Worm (Caenorhabditis elegans) whole organism, L2 larva: Measurements from ENCODE around the gene fbl-1.

ENCODE experiments used
- C34F6.9 ChIP-seq: fragments of 150-350 bp; optimal IDR thresholded peaks from 2 replicates; lab custom pipeline; 2014; ENCODE audit warnings: missing biosample characterization, missing genetic modification characterization
- F13H6.1 ChIP-seq: sonication (generic microtip); optimal IDR thresholded peaks from 2 replicates; lab custom pipeline; 2016; ENCODE audit warnings: missing genetic modification characterization, missing compliant biosample characterization
- R02D3.7 ChIP-seq: fragments of 150-350 bp; optimal IDR thresholded peaks from 2 replicates; lab custom pipeline; 2014; ENCODE audit warnings: missing biosample characterization, missing genetic modification characterization
- Y55F3AM.14 ChIP-seq: fragments of 200-800 bp; sonication (Bioruptor generic); optimal IDR thresholded peaks from 2 replicates; lab custom pipeline; 2018; ENCODE audit warnings: mild to moderate bottlenecking, missing genetic modification characterization, missing compliant biosample characterization
- ZK546.5 ChIP-seq: sonication (generic microtip); optimal IDR thresholded peaks from 2 replicates; lab custom pipeline; 2017; ENCODE audit warnings: missing biosample characterization, missing genetic modification characterization
- alr-1 ChIP-seq: fragments of 150-350 bp; optimal IDR thresholded peaks from 2 replicates; lab custom pipeline; 2014; ENCODE audit warnings: missing biosample characterization, missing genetic modification characterization
- ama-1 ChIP-seq: fragments of 150-350 bp; optimal IDR thresholded peaks from 2 replicates; lab custom pipeline; 2018; ENCODE audit warnings: inconsistent platforms
- blmp-1 ChIP-seq: sonication (generic microtip); optimal IDR thresholded peaks from 2 replicates; lab custom pipeline; 2017; ENCODE audit warnings: missing genetic modification characterization, mild to moderate bottlenecking, missing compliant biosample characterization, antibody characterized with exemption, moderate library complexity; ENCODE audit not compliant: insufficient read depth
- ceh-82 ChIP-seq: fragments of 150-350 bp; optimal IDR thresholded peaks from 2 replicates; lab custom pipeline; 2014; ENCODE audit warnings: missing biosample characterization, missing genetic modification characterization
- crh-2 ChIP-seq: sonication (generic microtip); optimal IDR thresholded peaks from 2 replicates; lab custom pipeline; 2017; ENCODE audit warnings: missing biosample characterization, missing genetic modification characterization
- dmd-4 ChIP-seq: sonication (generic microtip); optimal IDR thresholded peaks from 2 replicates; lab custom pipeline; 2017; ENCODE audit warnings: missing biosample characterization, missing genetic modification characterization
- egl-27 ChIP-seq: sonication (generic microtip); optimal IDR thresholded peaks from 3 replicates; lab custom pipeline; 2017; ENCODE audit warnings: missing biosample characterization, missing genetic modification reagents, missing genetic modification characterization
- elt-3 ChIP-seq: sonication (generic microtip); optimal IDR thresholded peaks from 2 replicates; lab custom pipeline; 2017; ENCODE audit warnings: missing biosample characterization, missing genetic modification characterization
- fos-1 ChIP-seq: fragments of 150-350 bp; optimal IDR thresholded peaks from 2 replicates; lab custom pipeline; 2014; ENCODE audit warnings: missing biosample characterization, missing genetic modification characterization
- gmeb-1 ChIP-seq: fragments of 150-350 bp; optimal IDR thresholded peaks from 2 replicates; lab custom pipeline; 2014; ENCODE audit warnings: missing biosample characterization, missing genetic modification characterization
- lin-11 ChIP-seq: fragments of 150-350 bp; sonication (generic microtip); optimal IDR thresholded peaks from 2 replicates; lab custom pipeline; 2014; ENCODE audit warnings: missing biosample characterization, missing genetic modification characterization, inconsistent platforms, mixed read lengths
- lin-13 ChIP-seq: fragments of 150-350 bp; optimal IDR thresholded peaks from 2 replicates; lab custom pipeline; 2014; ENCODE audit warnings: missing biosample characterization, missing genetic modification reagents, missing genetic modification characterization
- lin-39 ChIP-seq: fragments of 150-350 bp; optimal IDR thresholded peaks from 2 replicates; lab custom pipeline; 2014; ENCODE audit warnings: missing biosample characterization, missing genetic modification reagents, missing genetic modification characterization
- lsy-2 ChIP-seq, 2 experiments: fragments of 150-350 bp in 1 of 2; sonication (generic microtip) in 1 of 2; optimal IDR thresholded peaks; 2 replicates each; lab custom pipeline; 2014 to 2017; ENCODE audit warnings: missing biosample characterization in 2 of 2, missing genetic modification characterization in 2 of 2
- mab-5 ChIP-seq: fragments of 150-350 bp; optimal IDR thresholded peaks from 2 replicates; lab custom pipeline; 2014; ENCODE audit warnings: missing biosample characterization, missing genetic modification characterization
- mbf-1 ChIP-seq: sonication (generic microtip); optimal IDR thresholded peaks from 2 replicates; lab custom pipeline; 2017; ENCODE audit warnings: missing biosample characterization, missing genetic modification characterization
- mdl-1 ChIP-seq, 2 experiments: fragments of 150-350 bp in 1 of 2; sonication (generic microtip) in 1 of 2; optimal IDR thresholded peaks; 2 replicates each; lab custom pipeline; 2017; ENCODE audit warnings: missing biosample characterization in 2 of 2, missing genetic modification characterization in 2 of 2
- nhr-10 ChIP-seq: sonication (generic microtip); optimal IDR thresholded peaks from 2 replicates; lab custom pipeline; 2017; ENCODE audit warnings: missing biosample characterization, missing genetic modification characterization
- nhr-11 ChIP-seq: fragments of 150-350 bp; optimal IDR thresholded peaks from 2 replicates; lab custom pipeline; 2014; ENCODE audit warnings: missing biosample characterization, missing genetic modification characterization
- nhr-12 ChIP-seq: fragments of 150-350 bp; optimal IDR thresholded peaks from 2 replicates; lab custom pipeline; 2014; ENCODE audit warnings: missing biosample characterization, missing genetic modification characterization
- nhr-129 ChIP-seq: fragments of 150-350 bp; optimal IDR thresholded peaks from 2 replicates; lab custom pipeline; 2014; ENCODE audit warnings: missing biosample characterization, missing genetic modification characterization
- nhr-21 ChIP-seq: fragments of 150-350 bp; optimal IDR thresholded peaks from 2 replicates; lab custom pipeline; 2014; ENCODE audit warnings: missing biosample characterization, missing genetic modification characterization
- nhr-23 ChIP-seq: fragments of 150-350 bp; optimal IDR thresholded peaks from 2 replicates; lab custom pipeline; 2014; ENCODE audit warnings: missing biosample characterization, missing genetic modification reagents, missing genetic modification characterization
- nhr-237 ChIP-seq: fragments of 150-350 bp; optimal IDR thresholded peaks from 2 replicates; lab custom pipeline; 2014; ENCODE audit warnings: missing biosample characterization, missing genetic modification characterization
- nhr-25 ChIP-seq: fragments of 150-350 bp; sonication (generic microtip); optimal IDR thresholded peaks from 3 replicates; lab custom pipeline; 2014; ENCODE audit warnings: missing biosample characterization, missing genetic modification characterization
- nhr-6 ChIP-seq: fragments of 150-350 bp; optimal IDR thresholded peaks from 2 replicates; lab custom pipeline; 2014; ENCODE audit warnings: missing biosample characterization, missing genetic modification characterization
- peb-1 ChIP-seq: fragments of 150-350 bp; optimal IDR thresholded peaks from 2 replicates; lab custom pipeline; 2014; ENCODE audit warnings: missing biosample characterization, missing genetic modification characterization
- sem-4 ChIP-seq: fragments of 150-350 bp; optimal IDR thresholded peaks from 2 replicates; lab custom pipeline; 2014; ENCODE audit warnings: missing biosample characterization, missing genetic modification reagents, missing genetic modification characterization
- skn-1 ChIP-seq: sonication (generic microtip); optimal IDR thresholded peaks from 2 replicates; lab custom pipeline; 2017; ENCODE audit warnings: missing biosample characterization, missing genetic modification characterization
- sma-3 ChIP-seq: sonication (generic microtip); optimal IDR thresholded peaks from 2 replicates; lab custom pipeline; 2016; ENCODE audit warnings: missing genetic modification reagents, missing genetic modification characterization, missing compliant biosample characterization
- sma-9 ChIP-seq, 2 experiments: fragments of 150-350 bp in 1 of 2; sonication (generic microtip) in 1 of 2; optimal IDR thresholded peaks; 2 replicates each; lab custom pipeline; 2014 to 2016; ENCODE audit warnings: missing genetic modification characterization in 2 of 2, mild to moderate bottlenecking in 1 of 2, missing biosample characterization in 1 of 2, missing compliant biosample characterization in 1 of 2, missing genetic modification reagents in 1 of 2, moderate library complexity in 1 of 2
- snpc-4 ChIP-seq: fragments of 150-350 bp; optimal IDR thresholded peaks from 2 replicates; lab custom pipeline; 2014; ENCODE audit warnings: missing biosample characterization, missing genetic modification characterization
- unc-55 ChIP-seq: fragments of 150-350 bp; sonication (generic microtip); optimal IDR thresholded peaks from 3 replicates; lab custom pipeline; 2014; ENCODE audit warnings: missing biosample characterization, missing genetic modification reagents, missing genetic modification characterization
- unc-62 ChIP-seq: fragments of 150-350 bp; optimal IDR thresholded peaks from 2 replicates; lab custom pipeline; 2014; ENCODE audit warnings: missing biosample characterization, missing genetic modification reagents, missing genetic modification characterization
- zag-1 ChIP-seq: fragments of 150-350 bp; optimal IDR thresholded peaks from 2 replicates; lab custom pipeline; 2014; ENCODE audit warnings: missing biosample characterization, missing genetic modification characterization
- ztf-1 ChIP-seq: fragments of 200-800 bp; sonication (Bioruptor generic); conservative IDR thresholded peaks from 2 replicates; pipeline ENCODE4 v1.3.6; 2022; ENCODE audit warnings: missing genetic modification characterization, missing compliant biosample characterization
- ztf-4 ChIP-seq: fragments of 150-350 bp; optimal IDR thresholded peaks from 2 replicates; lab custom pipeline; 2014; ENCODE audit warnings: missing biosample characterization, missing genetic modification characterization

Gene fbl-1

DNA sequence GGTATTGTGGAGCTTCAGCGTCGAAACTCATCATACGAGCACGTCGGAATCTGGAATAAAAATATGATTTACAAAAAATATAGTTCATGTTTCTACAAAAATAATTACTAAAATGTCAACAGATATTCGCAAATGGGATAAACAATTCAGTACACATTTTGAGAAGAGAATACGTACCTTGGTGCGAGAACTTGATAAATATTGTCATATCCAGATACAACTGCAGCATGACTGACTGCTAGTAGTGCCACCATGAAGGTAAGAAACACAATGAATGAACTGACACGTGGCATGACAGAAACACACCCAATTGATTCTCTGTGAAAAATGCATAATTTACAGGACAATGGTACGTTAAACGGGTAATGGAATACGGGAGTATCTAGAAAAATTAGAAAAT is 22.0 kb upstream of the fbl-1 start, which contains the start of gene nlp-35:
Gene nlp-35, minus strand, starts transcription at position 319 of the 400 bp plus-strand sequence.
- peak; percentile 25 for TF ChIP-seq nhr-21 (tag; lab: Kevin White, UChicago)
- no peak for TF ChIP-seq R02D3.7 (tag; lab: Kevin White, UChicago)

DNA sequence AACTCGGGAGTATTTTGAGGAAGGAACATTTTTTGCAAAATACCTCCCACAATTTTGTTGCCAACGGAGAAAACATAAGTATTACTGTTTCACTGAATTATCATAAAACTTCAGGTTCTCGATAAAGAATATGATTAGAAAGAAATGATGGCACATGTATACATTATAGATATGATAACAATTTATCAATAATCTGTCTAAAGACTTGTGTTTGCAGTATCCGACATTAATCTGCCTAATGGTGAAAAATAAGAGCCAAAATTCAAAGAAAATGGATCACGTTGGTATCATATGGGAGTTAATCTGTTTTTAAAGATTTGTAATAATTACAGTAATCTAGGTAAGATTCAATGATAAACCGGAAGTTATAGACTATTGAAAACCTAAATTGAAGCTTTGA is 20.0 kb upstream of the fbl-1 start:
- TF ChIP-seq nhr-6 (no peak), sma-3 (GFP tag; lab: Kevin White, UChicago) (no peak), lin-11 (tag; lab: Kevin White, UChicago) (no peak), nhr-12 (tag; lab: Kevin White, UChicago) (no peak), lin-13 (GFP tag; lab: Kevin White, UChicago) (no peak), alr-1 (no peak)
- TF ChIP-seq, all 48 proteins: peak for 0

DNA sequence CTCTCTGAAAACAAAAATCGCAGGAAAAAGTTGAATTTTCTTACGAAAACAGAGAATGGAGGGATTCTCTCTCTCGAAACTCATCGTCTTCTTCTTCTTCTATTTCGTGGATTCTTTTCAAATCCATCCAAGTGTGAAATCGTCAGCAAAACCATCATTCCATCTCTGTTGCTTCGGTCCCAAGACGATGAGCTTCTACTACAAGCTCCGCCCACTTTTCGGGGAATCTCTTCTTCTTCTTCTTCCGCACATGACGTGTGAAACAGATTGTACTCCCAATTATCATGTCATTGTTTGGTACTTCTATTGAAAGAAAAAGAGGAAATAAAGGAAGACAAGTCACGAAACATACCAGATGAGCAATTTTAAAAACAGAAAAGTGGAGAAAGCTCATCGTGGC is 17.5 kb upstream of the fbl-1 start:
- TF ChIP-seq sma-3 (GFP tag; lab: Kevin White, UChicago) (no peak), mbf-1 (tag; lab: Kevin White, UChicago) (no peak), ama-1 (lab: Kevin White, UChicago) (no peak), Y55F3AM.14 (no peak), nhr-6 (no peak), ztf-4 (no peak), lin-39 (tag; lab: Kevin White, UChicago) (no peak), ztf-1 (GFP tag; lab: Robert Waterston, UW) (no peak), nhr-25 (tag; lab: Kevin White, UChicago) (no peak), skn-1 (no peak), lsy-2 (tag; optimal IDR thresholded peaks at IDR 0.05; lab: Kevin White, UChicago) (no peak), egl-27 (tag; lab: Kevin White, UChicago) (no peak), nhr-237 (tag; lab: Kevin White, UChicago) (no peak), ZK546.5 (tag; lab: Kevin White, UChicago) (no peak), C34F6.9 (tag; lab: Kevin White, UChicago) (no peak), snpc-4 (tag; lab: Kevin White, UChicago) (no peak), dmd-4 (tag; lab: Kevin White, UChicago) (no peak), nhr-11 (tag; lab: Kevin White, UChicago) (no peak), unc-55 (GFP tag; lab: Kevin White, UChicago) (no peak), mdl-1 (tag; optimal IDR thresholded peaks at IDR 0.05; lab: Kevin White, UChicago) (no peak)
- TF ChIP-seq, all 48 proteins: peak for 0

DNA sequence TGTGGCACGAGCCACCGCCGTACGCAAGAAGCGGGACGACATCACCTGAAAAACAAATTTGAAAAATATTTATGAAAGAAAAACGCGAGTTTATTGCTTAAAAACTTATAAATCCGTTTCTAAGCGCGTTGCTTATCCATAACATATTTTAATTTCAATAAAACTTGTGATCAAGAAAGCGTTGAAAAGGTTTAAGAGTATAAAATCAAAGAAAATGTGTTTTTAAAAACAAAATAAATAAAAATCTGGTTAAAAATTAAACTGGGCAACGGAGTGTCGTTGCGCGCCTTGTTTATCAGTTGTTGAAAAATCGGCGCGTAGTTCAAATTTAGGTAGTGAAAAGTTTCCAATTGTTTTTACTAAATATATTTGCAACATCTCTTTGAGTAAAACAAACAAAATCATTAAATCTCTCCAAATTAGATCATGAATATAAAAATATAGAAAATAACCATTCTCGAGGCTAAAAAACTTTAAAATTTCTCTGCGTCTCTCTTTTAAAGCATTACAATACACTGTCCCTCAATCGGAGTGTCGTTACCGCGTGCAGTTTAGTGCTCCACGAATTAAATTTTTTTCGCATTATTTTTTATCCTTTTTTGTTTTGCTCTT is 15.7 kb upstream of the fbl-1 start, which contains the start of gene ndua-5:
Gene ndua-5, minus strand, starts transcription at position 51 of the 612 bp plus-strand sequence.
- TF ChIP-seq lin-13 (GFP tag; lab: Kevin White, UChicago) (peak; percentile 27), zag-1 (tag; lab: Kevin White, UChicago) (no peak), nhr-25 (tag; lab: Kevin White, UChicago) (peak; percentile 21), peb-1 (tag; lab: Kevin White, UChicago) (no peak), skn-1 (no peak), C34F6.9 (tag; lab: Kevin White, UChicago) (peak; percentile 39), sma-3 (GFP tag; lab: Kevin White, UChicago) (peak; percentile 28), nhr-21 (tag; lab: Kevin White, UChicago) (no peak), fos-1 (peak; percentile 6), lin-11 (tag; lab: Kevin White, UChicago) (no peak), sma-9 (GFP tag; optimal IDR thresholded peaks at IDR 0.05; lab: Kevin White, UChicago) (peak; percentile 12), sma-9 (tag; optimal IDR thresholded peaks at IDR 0.05; lab: Kevin White, UChicago) (no peak), R02D3.7 (tag; lab: Kevin White, UChicago) (no peak), egl-27 (tag; lab: Kevin White, UChicago) (no peak), lin-39 (tag; lab: Kevin White, UChicago) (no peak), nhr-11 (tag; lab: Kevin White, UChicago) (no peak), unc-55 (GFP tag; lab: Kevin White, UChicago) (peak; percentile 33), ztf-4 (no peak), nhr-12 (tag; lab: Kevin White, UChicago) (no peak), nhr-129 (tag; lab: Kevin White, UChicago) (no peak), dmd-4 (tag; lab: Kevin White, UChicago) (no peak), mdl-1 (tag; optimal IDR thresholded peaks at IDR 0.05; lab: Kevin White, UChicago) (no peak), sem-4 (tag; lab: Kevin White, UChicago) (no peak), snpc-4 (tag; lab: Kevin White, UChicago) (peak; percentile 68), F13H6.1 (tag; lab: Kevin White, UChicago) (no peak), nhr-6 (no peak), unc-62 (no peak), blmp-1 (tag; lab: Kevin White, UChicago) (no peak), mbf-1 (tag; lab: Kevin White, UChicago) (no peak), ama-1 (lab: Kevin White, UChicago) (no peak), nhr-237 (tag; lab: Kevin White, UChicago) (no peak), Y55F3AM.14 (no peak), elt-3 (tag; lab: Kevin White, UChicago) (no peak), alr-1 (no peak), ZK546.5 (tag; lab: Kevin White, UChicago) (no peak), mab-5 (no peak), gmeb-1 (tag; lab: Kevin White, UChicago) (peak; percentile 87), ceh-82 (tag; lab: Kevin White, UChicago) (no peak), crh-2 (tag; lab: Kevin White, UChicago) (peak; percentile 36), lsy-2 (tag; optimal IDR thresholded peaks at IDR 0.05; lab: Kevin White, UChicago) (peak in 1 of 2 experiments; percentile 70), nhr-10 (no peak), nhr-23 (tag; lab: Kevin White, UChicago) (no peak)
